5 worm cellular contexts compared by ENCODE assay signal in genomic region chrV:12599110-12599509, ce11.
TF ChIP-seq lines count a peak whose summit lies in the region.

Gene C14C10.10 (minus strand): TSS chrV:12599128.
Gene ril-2 (minus strand): TSS chrV:12599157.

TF ChIP-seq in whole organism, L1 larva, 84 proteins besides CTCF, POLR2A, EP300 and RAD21 (continues in another document):
- TF ChIP-seq ztf-11 (tag; optimal IDR thresholded peaks at IDR 0.05; lab: Kevin White, UChicago) (no peak), mep-1 (tag; optimal IDR thresholded peaks at IDR 0.05; lab: Kevin White, UChicago) (peak; percentile 65), ceh-82 (tag; optimal IDR thresholded peaks at IDR 0.05; lab: Kevin White, UChicago) (peak in 2 of 3 experiments; percentile 13 to 32), swsn-7 (tag; optimal IDR thresholded peaks at IDR 0.05; lab: Kevin White, UChicago) (peak; percentile 15), nhr-90 (tag; optimal IDR thresholded peaks at IDR 0.05; lab: Kevin White, UChicago; ENCODE audit: poor library complexity) (no peak), sptf-1 (tag; optimal IDR thresholded peaks at IDR 0.05; lab: Kevin White, UChicago) (no peak), lin-13 (GFP tag; optimal IDR thresholded peaks at IDR 0.05; lab: Kevin White, UChicago) (no peak), rnt-1 (tag; optimal IDR thresholded peaks at IDR 0.05; lab: Kevin White, UChicago) (peak; percentile 28), nhr-19 (GFP tag; conservative IDR thresholded peaks at IDR 0.05; lab: Robert Waterston, UW) (no peak), lin-14 (GFP tag; optimal IDR thresholded peaks at IDR 0.05; lab: Kevin White, UChicago) (peak; percentile 56), aha-1 (tag; optimal IDR thresholded peaks at IDR 0.05; lab: Kevin White, UChicago) (no peak), egl-27 (tag; optimal IDR thresholded peaks at IDR 0.05; lab: Kevin White, UChicago) (no peak), nhr-28 (tag; optimal IDR thresholded peaks at IDR 0.05; lab: Kevin White, UChicago) (no peak), lin-35 (GFP tag; optimal IDR thresholded peaks at IDR 0.05; lab: Kevin White, UChicago) (peak in 1 of 2 experiments; percentile 34), nhr-71 (tag; optimal IDR thresholded peaks at IDR 0.05; lab: Kevin White, UChicago) (peak; percentile 47), snpc-4 (tag; optimal IDR thresholded peaks at IDR 0.05; lab: Kevin White, UChicago) (peak; percentile 24), tbx-2 (tag; optimal IDR thresholded peaks at IDR 0.05; lab: Kevin White, UChicago) (peak; percentile 0), xbp-1 (tag; optimal IDR thresholded peaks at IDR 0.05; lab: Kevin White, UChicago) (peak; percentile 13)

TF ChIP-seq in whole organism, L2 larva, 48 proteins besides CTCF, POLR2A, EP300 and RAD21:
- TF ChIP-seq peb-1 (tag; optimal IDR thresholded peaks at IDR 0.05; lab: Kevin White, UChicago), result no peak
- no peak for TF ChIP-seq nhr-10 (tag; optimal IDR thresholded peaks at IDR 0.05; lab: Kevin White, UChicago)
- peak; percentile 35 for TF ChIP-seq crh-2 (tag; optimal IDR thresholded peaks at IDR 0.05; lab: Kevin White, UChicago)
- TF ChIP-seq unc-55 (GFP tag; optimal IDR thresholded peaks at IDR 0.05; lab: Kevin White, UChicago), result peak; percentile 46
- TF ChIP-seq skn-1 (tag; optimal IDR thresholded peaks at IDR 0.05; lab: Kevin White, UChicago), result no peak
- TF ChIP-seq gmeb-1 (tag; optimal IDR thresholded peaks at IDR 0.05; lab: Kevin White, UChicago), result no peak
- TF ChIP-seq C34F6.9 (tag; optimal IDR thresholded peaks at IDR 0.05; lab: Kevin White, UChicago), result peak; percentile 50
- peak in 1 of 2 experiments; percentile 29 for TF ChIP-seq lsy-2 (tag; optimal IDR thresholded peaks at IDR 0.05; lab: Kevin White, UChicago)
TF ChIP-seq in whole organism, L2 larva: peak in this region for 4.

TF ChIP-seq in whole organism, L3 larva, 47 proteins besides CTCF, POLR2A, EP300 and RAD21:
- TF ChIP-seq snpc-4 (tag; optimal IDR thresholded peaks at IDR 0.05; lab: Kevin White, UChicago) (no peak), pqm-1 (tag; optimal IDR thresholded peaks at IDR 0.05; lab: Kevin White, UChicago) (no peak), elt-1 (tag; optimal IDR thresholded peaks at IDR 0.05; lab: Kevin White, UChicago) (no peak), nfya-1 (tag; optimal IDR thresholded peaks at IDR 0.05; lab: Kevin White, UChicago; ENCODE audit: insufficient read depth) (peak; percentile 34)

TF ChIP-seq in whole organism, L4 larva, 104 proteins besides CTCF, POLR2A, EP300 and RAD21:
- TF ChIP-seq mes-2 (tag; optimal IDR thresholded peaks at IDR 0.05; lab: Kevin White, UChicago; ENCODE audit: poor library complexity, severe bottlenecking), result peak; percentile 40
- TF ChIP-seq R02D3.7 (tag; optimal IDR thresholded peaks at IDR 0.05; lab: Kevin White, UChicago), result no peak
- TF ChIP-seq F49E8.2 (tag; optimal IDR thresholded peaks at IDR 0.05; lab: Kevin White, UChicago; ENCODE audit: borderline replicate concordance), result no peak
- TF ChIP-seq lsy-2 (tag; optimal IDR thresholded peaks at IDR 0.05; lab: Kevin White, UChicago), result peak in 1 of 2 experiments; percentile 32
- TF ChIP-seq ama-1 (optimal IDR thresholded peaks at IDR 0.05; lab: Kevin White, UChicago), result no peak
- no peak for TF ChIP-seq ceh-82 (tag; optimal IDR thresholded peaks at IDR 0.05; lab: Kevin White, UChicago)
- TF ChIP-seq unc-62 (GFP tag; optimal IDR thresholded peaks at IDR 0.05 in 1 of 2; lab: Kevin White, UChicago), result no peak
- no peak for TF ChIP-seq unc-62 (tag; optimal IDR thresholded peaks at IDR 0.05; lab: Kevin White, UChicago)
- TF ChIP-seq F37D6.2 (tag; optimal IDR thresholded peaks at IDR 0.05; lab: Kevin White, UChicago), result no peak
- TF ChIP-seq dmd-6 (GFP tag; IDR thresholded peaks at IDR 0.05; lab: Robert Waterston, UW), result no peak
- TF ChIP-seq daf-8 (GFP tag; IDR thresholded peaks at IDR 0.05; lab: Robert Waterston, UW), result no peak
- TF ChIP-seq sdz-12 (GFP tag; optimal IDR thresholded peaks at IDR 0.05; lab: Kevin White, UChicago), result no peak
- no peak for TF ChIP-seq mdt-29 (GFP tag; IDR thresholded peaks at IDR 0.05; lab: Robert Waterston, UW)

TF ChIP-seq in whole organism, young adult, 124 proteins besides CTCF, POLR2A, EP300 and RAD21:
- TF ChIP-seq mcd-1 (GFP tag; IDR thresholded peaks at IDR 0.05; lab: Robert Waterston, UW) (no peak), hmg-1.2 (GFP tag; IDR thresholded peaks at IDR 0.05; lab: Robert Waterston, UW) (peak; percentile 94), snpc-4 (GFP tag; optimal IDR thresholded peaks at IDR 0.05; lab: Kevin White, UChicago) (no peak), snpc-4 (tag; optimal IDR thresholded peaks at IDR 0.05; lab: Kevin White, UChicago) (no peak), F37B4.10 (GFP tag; IDR thresholded peaks at IDR 0.05; lab: Robert Waterston, UW) (no peak), F57A8.1 (GFP tag; optimal IDR thresholded peaks at IDR 0.05; lab: Kevin White, UChicago) (no peak), lir-1 (GFP tag; conservative IDR thresholded peaks at IDR 0.05; lab: Robert Waterston, UW) (no peak), Y67H2A.10 (GFP tag; conservative IDR thresholded peaks at IDR 0.05; lab: Robert Waterston, UW) (no peak)
